Worm (Caenorhabditis elegans) whole organism, L4 larva: ENCODE measurements around the gene srw-15.

Source experiments
- F10B5.3 ChIP-seq: sonication (generic microtip); optimal IDR thresholded peaks from 2 replicates; lab custom pipeline; 2016; ENCODE audit warnings: mild to moderate bottlenecking, missing genetic modification characterization, missing compliant biosample characterization
- ceh-62 ChIP-seq: sonication (generic microtip); optimal IDR thresholded peaks from 2 replicates; lab custom pipeline; 2017; ENCODE audit warnings: missing biosample characterization, missing genetic modification characterization
- daf-12 ChIP-seq: fragments of 150-350 bp; optimal IDR thresholded peaks from 2 replicates; lab custom pipeline; 2014; ENCODE audit warnings: missing biosample characterization, missing genetic modification reagents, missing genetic modification characterization
- dpl-1 ChIP-seq: fragments of 150-350 bp; optimal IDR thresholded peaks from 2 replicates; lab custom pipeline; 2014; ENCODE audit warnings: missing biosample characterization, missing genetic modification reagents, missing genetic modification characterization
- egl-27 ChIP-seq: sonication (generic microtip); optimal IDR thresholded peaks from 3 replicates; lab custom pipeline; 2017; ENCODE audit warnings: missing biosample characterization, missing genetic modification reagents, missing genetic modification characterization
- fos-1 ChIP-seq: fragments of 150-350 bp; optimal IDR thresholded peaks from 2 replicates; lab custom pipeline; 2014; ENCODE audit warnings: missing biosample characterization, missing genetic modification characterization
- hlh-30 ChIP-seq: sonication (generic microtip); optimal IDR thresholded peaks from 2 replicates; lab custom pipeline; 2017; ENCODE audit warnings: antibody characterized with exemption, mild to moderate bottlenecking, missing genetic modification characterization, missing compliant biosample characterization; ENCODE audit not compliant: insufficient read depth
- lin-39 ChIP-seq: fragments of 150-350 bp; optimal IDR thresholded peaks from 2 replicates; lab custom pipeline; 2014; ENCODE audit warnings: missing biosample characterization, missing genetic modification reagents, missing genetic modification characterization
- nhr-237 ChIP-seq: sonication (generic microtip); optimal IDR thresholded peaks from 2 replicates; lab custom pipeline; 2017; ENCODE audit warnings: missing biosample characterization, missing genetic modification characterization
- nhr-42 ChIP-seq: fragments of 200-800 bp; sonication (Bioruptor generic); IDR thresholded peaks from 2 replicates; pipeline ENCODE4 v1.3.6; 2022; ENCODE audit warnings: missing genetic modification characterization, missing compliant biosample characterization
- skn-1 ChIP-seq: fragments of 150-350 bp; optimal IDR thresholded peaks from 2 replicates; lab custom pipeline; 2014; ENCODE audit warnings: missing biosample characterization, missing genetic modification characterization
- snpc-4 ChIP-seq: fragments of 150-350 bp; optimal IDR thresholded peaks from 2 replicates; lab custom pipeline; 2014; ENCODE audit warnings: missing biosample characterization, missing genetic modification characterization

- TF ChIP-seq nhr-237 (no peak), skn-1 (tag; lab: Kevin White, UChicago) (no peak), ceh-62 (no peak), egl-27 (tag; lab: Kevin White, UChicago) (no peak), lin-39 (tag; lab: Kevin White, UChicago) (no peak), hlh-30 (tag; lab: Kevin White, UChicago) (no peak), nhr-42 (no peak), snpc-4 (tag; lab: Kevin White, UChicago) (no peak), fos-1 (no peak), F10B5.3 (tag; lab: Kevin White, UChicago) (no peak), dpl-1 (GFP tag; lab: Kevin White, UChicago) (no peak), daf-12 (no peak)
These were observed 8.2 kb downstream of the srw-15 start, which contains the start of gene srw-12 for ce11 chrV:15238552-15238951.
